Worm (Caenorhabditis elegans) whole organism, mixed stage, embryonic: ENCODE data around the gene bar-1.

Source experiments
- M03D4.4 ChIP-seq: sonication (generic microtip); optimal IDR thresholded peaks from 2 replicates; lab custom pipeline; 2017; ENCODE audit warnings: mild to moderate bottlenecking, missing genetic modification characterization, missing compliant biosample characterization
- blmp-1 ChIP-seq: fragments of 150-350 bp; optimal IDR thresholded peaks from 2 replicates; lab custom pipeline; 2014; ENCODE audit warnings: missing biosample characterization, missing genetic modification characterization
- ceh-39 ChIP-seq: fragments of 150-350 bp; optimal IDR thresholded peaks from 2 replicates; lab custom pipeline; 2014; ENCODE audit warnings: missing biosample characterization, missing genetic modification characterization
- ceh-43 ChIP-seq: fragments of 200-800 bp; sonication (Bioruptor generic); optimal IDR thresholded peaks from 2 replicates; lab custom pipeline; 2018; ENCODE audit warnings: mild to moderate bottlenecking, missing genetic modification characterization, moderate library complexity, missing compliant biosample characterization
- ceh-83 ChIP-seq: fragments of 200-800 bp; sonication (Bioruptor generic); optimal IDR thresholded peaks from 2 replicates; lab custom pipeline; 2018; ENCODE audit warnings: mild to moderate bottlenecking, missing genetic modification characterization, missing compliant biosample characterization
- ces-1 ChIP-seq: fragments of 150-350 bp; optimal IDR thresholded peaks from 2 replicates; lab custom pipeline; 2014; ENCODE audit warnings: missing biosample characterization, missing genetic modification reagents, missing genetic modification characterization
- drap-1 ChIP-seq: fragments of 200-800 bp; sonication (Bioruptor generic); optimal IDR thresholded peaks from 3 replicates; lab custom pipeline; 2018; ENCODE audit warnings: mild to moderate bottlenecking, missing genetic modification characterization, missing compliant biosample characterization
- elt-1 ChIP-seq: sonication (generic microtip); optimal IDR thresholded peaks from 2 replicates; lab custom pipeline; 2017; ENCODE audit warnings: missing genetic modification characterization, mild to moderate bottlenecking, missing compliant biosample characterization, antibody characterized with exemption, moderate library complexity, borderline replicate concordance; ENCODE audit not compliant: insufficient read depth
- elt-3 ChIP-seq: fragments of 150-350 bp; optimal IDR thresholded peaks from 2 replicates; lab custom pipeline; 2014; ENCODE audit warnings: missing biosample characterization, missing genetic modification characterization
- flh-1 ChIP-seq: fragments of 200-800 bp; sonication (Bioruptor generic); optimal IDR thresholded peaks from 2 replicates; lab custom pipeline; 2018; ENCODE audit warnings: mild to moderate bottlenecking, missing genetic modification characterization, moderate library complexity, missing compliant biosample characterization
- ham-2 ChIP-seq: fragments of 200-800 bp; sonication (Bioruptor generic); optimal IDR thresholded peaks from 2 replicates; lab custom pipeline; 2018; ENCODE audit warnings: mild to moderate bottlenecking, missing genetic modification characterization, missing compliant biosample characterization
- hlh-1 ChIP-seq: fragments of 150-350 bp; optimal IDR thresholded peaks from 2 replicates; lab custom pipeline; 2014; ENCODE audit warnings: missing biosample characterization, missing genetic modification reagents, missing genetic modification characterization
- lin-13 ChIP-seq: fragments of 150-350 bp; optimal IDR thresholded peaks from 2 replicates; lab custom pipeline; 2014; ENCODE audit warnings: missing biosample characterization, missing genetic modification characterization
- lin-32 ChIP-seq: fragments of 200-800 bp; sonication (Bioruptor generic); optimal IDR thresholded peaks from 2 replicates; lab custom pipeline; 2018; ENCODE audit warnings: mild to moderate bottlenecking, missing genetic modification characterization, missing compliant biosample characterization
- mab-5 ChIP-seq: fragments of 150-350 bp; optimal IDR thresholded peaks from 2 replicates; lab custom pipeline; 2014; ENCODE audit warnings: missing biosample characterization, missing genetic modification characterization
- mep-1 ChIP-seq: fragments of 150-350 bp; optimal IDR thresholded peaks from 2 replicates; lab custom pipeline; 2017; ENCODE audit warnings: missing biosample characterization, missing genetic modification reagents, missing genetic modification characterization, inconsistent platforms
- mls-2 ChIP-seq: sonication (generic microtip); optimal IDR thresholded peaks from 2 replicates; lab custom pipeline; 2016; ENCODE audit warnings: mild to moderate bottlenecking, missing genetic modification characterization, moderate library complexity, missing compliant biosample characterization
- nhr-12 ChIP-seq: fragments of 150-350 bp; optimal IDR thresholded peaks from 2 replicates; lab custom pipeline; 2014; ENCODE audit warnings: missing biosample characterization, missing genetic modification characterization
- nhr-2 ChIP-seq: fragments of 150-350 bp; optimal IDR thresholded peaks from 2 replicates; lab custom pipeline; 2014; ENCODE audit warnings: missing biosample characterization, missing genetic modification characterization
- nhr-237 ChIP-seq: fragments of 150-350 bp; optimal IDR thresholded peaks from 2 replicates; lab custom pipeline; 2014; ENCODE audit warnings: missing biosample characterization, missing genetic modification characterization
- nhr-28 ChIP-seq: fragments of 150-350 bp; optimal IDR thresholded peaks from 2 replicates; lab custom pipeline; 2014; ENCODE audit warnings: missing biosample characterization, missing genetic modification characterization
- nhr-76 ChIP-seq: sonication (generic microtip); optimal IDR thresholded peaks from 2 replicates; lab custom pipeline; 2017; ENCODE audit warnings: missing biosample characterization, missing genetic modification characterization
- pha-4 ChIP-seq: fragments of 150-350 bp; optimal IDR thresholded peaks from 2 replicates; lab custom pipeline; 2018; ENCODE audit warnings: missing biosample characterization, missing genetic modification reagents, missing genetic modification characterization
- sem-2 ChIP-seq: fragments of 200-800 bp; sonication (Bioruptor generic); optimal IDR thresholded peaks from 2 replicates; lab custom pipeline; 2018; ENCODE audit warnings: mild to moderate bottlenecking, missing genetic modification characterization, missing compliant biosample characterization
- sptf-1 ChIP-seq: sonication (generic microtip); optimal IDR thresholded peaks from 2 replicates; lab custom pipeline; 2017; ENCODE audit warnings: mild to moderate bottlenecking, missing genetic modification characterization, moderate library complexity, missing compliant biosample characterization
- tbx-8 ChIP-seq: fragments of 200-800 bp; sonication (Bioruptor generic); optimal IDR thresholded peaks from 2 replicates; lab custom pipeline; 2018; ENCODE audit warnings: mild to moderate bottlenecking, missing genetic modification characterization, moderate library complexity, missing compliant biosample characterization
- unc-120 ChIP-seq: sonication (generic microtip); optimal IDR thresholded peaks from 2 replicates; lab custom pipeline; 2017; ENCODE audit warnings: missing genetic modification characterization, missing compliant biosample characterization; ENCODE audit not compliant: poor library complexity, severe bottlenecking
- unc-39 ChIP-seq: fragments of 150-350 bp; optimal IDR thresholded peaks from 2 replicates; lab custom pipeline; 2014; ENCODE audit warnings: missing biosample characterization, missing genetic modification characterization
- zip-8 ChIP-seq: fragments of 150-350 bp; optimal IDR thresholded peaks from 2 replicates; lab custom pipeline; 2014; ENCODE audit warnings: missing biosample characterization, missing genetic modification characterization
- ztf-11 ChIP-seq: fragments of 150-350 bp; optimal IDR thresholded peaks from 2 replicates; lab custom pipeline; 2014; ENCODE audit warnings: missing biosample characterization, missing genetic modification characterization

Gene bar-1

ce11 chrX:7126348-7126747, 44.1 kb downstream of the bar-1 start, which contains the start of gene ist-1:
TSS of gene ist-1 (plus strand) at chrX:7126648.
- TF ChIP-seq ceh-43 (GFP tag; lab: Kevin White, UChicago) (no peak), unc-120 (tag; lab: Kevin White, UChicago) (no peak), M03D4.4 (tag; lab: Kevin White, UChicago) (no peak), nhr-76 (tag; lab: Kevin White, UChicago) (no peak), ceh-39 (no peak)

DNA sequence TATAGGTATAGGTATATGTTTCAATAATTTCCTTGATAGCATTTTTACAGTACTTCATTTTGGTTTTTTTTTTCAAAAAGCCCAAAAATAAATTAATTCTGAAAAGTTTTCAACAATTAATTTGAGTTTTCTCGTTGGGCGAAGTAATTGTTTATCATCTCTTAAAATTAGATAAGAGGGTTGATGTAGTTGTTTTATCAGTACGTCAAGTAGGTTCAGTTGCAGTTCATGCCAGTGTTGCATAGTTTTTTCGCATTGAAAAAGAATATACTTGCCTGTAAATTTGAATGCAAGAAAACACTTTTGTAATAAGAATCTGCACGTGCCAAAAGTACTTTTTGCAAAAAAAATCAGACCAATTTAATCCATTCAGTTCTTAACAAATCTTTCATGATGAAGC, 45.2 kb downstream of the bar-1 start:
- TF ChIP-seq zip-8: no peak
- no peak for TF ChIP-seq ham-2
- no peak for TF ChIP-seq lin-13
- TF ChIP-seq hlh-1: no peak
- no peak for TF ChIP-seq blmp-1
- no peak for TF ChIP-seq ceh-39
- no peak for TF ChIP-seq ceh-43 (GFP tag; lab: Kevin White, UChicago)
- TF ChIP-seq unc-120 (tag; lab: Kevin White, UChicago): no peak
- no peak for TF ChIP-seq ztf-11 (tag; lab: Kevin White, UChicago)
- TF ChIP-seq unc-39 (tag; lab: Kevin White, UChicago): no peak
- TF ChIP-seq elt-1 (tag; lab: Kevin White, UChicago): no peak
- no peak for TF ChIP-seq tbx-8 (GFP tag; lab: Kevin White, UChicago)
- TF ChIP-seq ceh-83 (GFP tag; lab: Kevin White, UChicago): no peak
- no peak for TF ChIP-seq nhr-12 (tag; lab: Kevin White, UChicago)
- no peak for TF ChIP-seq M03D4.4 (tag; lab: Kevin White, UChicago)
- no peak for TF ChIP-seq drap-1 (GFP tag; lab: Kevin White, UChicago)
- no peak for TF ChIP-seq sem-2
- TF ChIP-seq elt-3 (tag; lab: Kevin White, UChicago): no peak
- TF ChIP-seq, all 35 proteins: peak for 0

DNA sequence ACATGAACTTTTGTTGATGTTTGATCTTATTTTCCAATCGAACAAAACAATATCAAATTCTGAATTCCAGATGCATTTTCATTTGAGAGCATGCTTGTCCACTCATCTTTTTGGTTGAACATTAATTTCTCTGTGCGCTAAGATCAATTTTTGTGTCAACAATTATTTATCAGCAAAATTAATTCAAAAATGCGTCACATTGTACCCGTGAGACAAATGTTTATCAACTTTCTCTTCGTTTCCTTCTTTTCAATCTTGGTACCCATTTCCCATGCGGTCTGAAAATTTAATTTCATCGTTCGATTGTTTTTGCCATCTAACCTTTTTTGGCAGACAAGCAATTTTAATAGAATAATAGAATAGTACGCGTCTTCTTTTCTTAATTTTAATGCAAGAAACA, 46.4 kb downstream of the bar-1 start:
- TF ChIP-seq mab-5 (no peak), hlh-1 (no peak), nhr-28 (tag; lab: Kevin White, UChicago) (no peak), ham-2 (no peak), nhr-2 (no peak), nhr-76 (tag; lab: Kevin White, UChicago) (no peak), ceh-43 (GFP tag; lab: Kevin White, UChicago) (no peak), ces-1 (no peak), M03D4.4 (tag; lab: Kevin White, UChicago) (no peak)

ce11 chrX:7122655-7123054, 47.8 kb downstream of the bar-1 start:
- TF ChIP-seq nhr-76 (tag; lab: Kevin White, UChicago): no peak
- no peak for TF ChIP-seq zip-8
- no peak for TF ChIP-seq mep-1 (tag; lab: Kevin White, UChicago)
- no peak for TF ChIP-seq sem-2
- no peak for TF ChIP-seq M03D4.4 (tag; lab: Kevin White, UChicago)
- no peak for TF ChIP-seq sptf-1
- no peak for TF ChIP-seq unc-120 (tag; lab: Kevin White, UChicago)

DNA sequence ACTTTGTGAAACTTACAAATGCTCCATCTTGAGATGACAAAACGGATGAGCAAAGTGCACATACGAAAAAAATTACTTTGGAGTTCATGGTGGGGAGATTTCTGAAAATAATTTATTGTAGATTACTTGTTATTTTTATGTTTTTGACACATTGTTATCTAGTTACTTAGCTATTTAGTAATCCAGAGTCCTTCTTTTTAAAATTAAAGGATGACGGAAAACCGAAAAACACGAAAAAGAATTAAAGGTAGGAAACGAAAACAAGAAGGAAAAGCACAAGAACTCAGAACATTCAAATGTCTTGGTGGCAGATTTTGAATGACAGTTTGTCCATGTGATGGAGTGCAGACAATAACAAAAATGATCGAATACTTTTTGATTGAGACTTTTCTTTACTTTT, 53.5 kb downstream of the bar-1 start, which contains the start of gene hen-1:
hen-1 (minus strand) TSS at position 101 of the 400 bp plus-strand sequence.
- TF ChIP-seq unc-39 (tag; lab: Kevin White, UChicago) (no peak), mab-5 (no peak), elt-1 (tag; lab: Kevin White, UChicago) (no peak), lin-32 (no peak), nhr-237 (tag; lab: Kevin White, UChicago) (no peak), zip-8 (no peak), pha-4 (tag; lab: Kevin White, UChicago) (no peak), mls-2 (tag; lab: Kevin White, UChicago) (no peak), flh-1 (no peak), nhr-12 (tag; lab: Kevin White, UChicago) (no peak)
